Worm (Caenorhabditis elegans) whole organism, L1 larva: ENCODE data around the gene T26C5.2.

Experiments used
- Y116A8C.19 ChIP-seq: sonication (generic microtip); optimal IDR thresholded peaks from 2 replicates; lab custom pipeline; 2016; ENCODE audit warnings: missing compliant biosample characterization, missing genetic modification characterization, borderline replicate concordance
- ama-1 ChIP-seq: fragments of 150-350 bp; optimal IDR thresholded peaks from 2 replicates; lab custom pipeline; 2014
- ceh-8 ChIP-seq: fragments of 200-800 bp; sonication (Bioruptor generic); optimal IDR thresholded peaks from 2 replicates; lab custom pipeline; 2018; ENCODE audit warnings: mild to moderate bottlenecking, missing genetic modification characterization, moderate library complexity, missing compliant biosample characterization
- ces-1 ChIP-seq: fragments of 150-350 bp; optimal IDR thresholded peaks from 2 replicates; lab custom pipeline; 2014; ENCODE audit warnings: missing biosample characterization, missing genetic modification reagents, missing genetic modification characterization
- elt-3 ChIP-seq, 6 experiments: fragments of 150-350 bp in 1 of 6; sonication (generic microtip); optimal IDR thresholded peaks; 2 replicates each; lab custom pipeline; 2017 to 2018; ENCODE audit warnings: missing biosample characterization in 6 of 6, missing genetic modification characterization in 6 of 6, inconsistent platforms in 1 of 6
- jun-1 ChIP-seq: fragments of 150-350 bp; optimal IDR thresholded peaks from 2 replicates; lab custom pipeline; 2014; ENCODE audit warnings: missing biosample characterization, missing genetic modification reagents, missing genetic modification characterization
- lin-13 ChIP-seq: fragments of 150-350 bp; optimal IDR thresholded peaks from 2 replicates; lab custom pipeline; 2014; ENCODE audit warnings: missing biosample characterization, missing genetic modification reagents, missing genetic modification characterization
- mdl-1 ChIP-seq, 2 experiments: fragments of 150-350 bp; optimal IDR thresholded peaks; 2 replicates each; lab custom pipeline; 2014 to 2017; ENCODE audit warnings: missing biosample characterization in 2 of 2, missing genetic modification characterization in 2 of 2, inconsistent platforms in 1 of 2
- nhr-12 ChIP-seq: sonication (generic microtip); optimal IDR thresholded peaks from 2 replicates; lab custom pipeline; 2017; ENCODE audit warnings: missing biosample characterization, missing genetic modification characterization
- nhr-71 ChIP-seq: sonication (generic microtip); optimal IDR thresholded peaks from 2 replicates; lab custom pipeline; 2016; ENCODE audit warnings: mild to moderate bottlenecking, missing genetic modification characterization, moderate library complexity, missing compliant biosample characterization
- pax-3 ChIP-seq: fragments of 200-800 bp; sonication (Bioruptor generic); optimal IDR thresholded peaks from 2 replicates; lab custom pipeline; 2018; ENCODE audit warnings: mild to moderate bottlenecking, missing genetic modification characterization, moderate library complexity, missing compliant biosample characterization
- pqm-1 ChIP-seq: sonication (generic microtip); optimal IDR thresholded peaks from 3 replicates; lab custom pipeline; 2017; ENCODE audit warnings: missing biosample characterization, missing genetic modification characterization
- skn-1 ChIP-seq: fragments of 150-350 bp; optimal IDR thresholded peaks from 2 replicates; lab custom pipeline; 2014; ENCODE audit warnings: missing biosample characterization, missing genetic modification characterization

ce11 chrII:9236972-9237371 lies 3.9 kb downstream of the T26C5.2 start:
- no peak for TF ChIP-seq pax-3
- no peak for TF ChIP-seq jun-1 (tag; lab: Kevin White, UChicago)
- TF ChIP-seq elt-3 (tag; optimal IDR thresholded peaks at IDR 0.05; lab: Kevin White, UChicago), result no peak
- no peak for TF ChIP-seq Y116A8C.19 (tag; lab: Kevin White, UChicago)
- no peak for TF ChIP-seq nhr-71 (tag; lab: Kevin White, UChicago)
- no peak for TF ChIP-seq nhr-12 (tag; lab: Kevin White, UChicago)
- no peak for TF ChIP-seq pqm-1 (tag; lab: Kevin White, UChicago)
- TF ChIP-seq skn-1 (tag; lab: Kevin White, UChicago), result no peak
- no peak for TF ChIP-seq ces-1 (GFP tag; lab: Kevin White, UChicago)
- no peak for TF ChIP-seq mdl-1 (tag; optimal IDR thresholded peaks at IDR 0.05; lab: Kevin White, UChicago)
- TF ChIP-seq ama-1 (lab: Kevin White, UChicago), result no peak
- no peak for TF ChIP-seq ceh-8 (GFP tag; lab: Kevin White, UChicago)
- TF ChIP-seq lin-13 (GFP tag; lab: Kevin White, UChicago), result no peak
